Fruit fly (Drosophila melanogaster) whole organism, adult: ENCODE results near the gene Gr64e.

Experiments
- CG11617 ChIP-seq: fragments of 200-800 bp; sonication (Bioruptor generic); optimal IDR thresholded peaks from 2 replicates; lab custom pipeline; 2017; ENCODE audit warnings: mild to moderate bottlenecking, missing biosample characterization, missing genetic modification reagents, missing genetic modification characterization
- CG12768 ChIP-seq: fragments of 200-800 bp; sonication (Bioruptor generic); optimal IDR thresholded peaks from 2 replicates; lab custom pipeline; 2017; ENCODE audit warnings: missing biosample characterization, missing genetic modification characterization, mild to moderate bottlenecking, moderate library complexity, missing genetic modification reagents
- CG14711 ChIP-seq: fragments of 200-800 bp; sonication (Bioruptor generic); optimal IDR thresholded peaks from 2 replicates; lab custom pipeline; 2018; ENCODE audit warnings: missing biosample characterization, mild to moderate bottlenecking, missing genetic modification characterization, moderate library complexity
- CG1620 ChIP-seq: fragments of 200-800 bp; sonication (Bioruptor generic); optimal IDR thresholded peaks from 2 replicates; lab custom pipeline; 2016; ENCODE audit warnings: missing biosample characterization, missing genetic modification characterization
- CG33017 ChIP-seq: fragments of 200-800 bp; sonication (Bioruptor generic); optimal IDR thresholded peaks from 2 replicates; lab custom pipeline; 2018; ENCODE audit warnings: missing biosample characterization, mild to moderate bottlenecking, missing genetic modification characterization, moderate library complexity
- CG5204 ChIP-seq: fragments of 200-800 bp; sonication (Bioruptor generic); optimal IDR thresholded peaks from 2 replicates; lab custom pipeline; 2016; ENCODE audit warnings: missing biosample characterization, missing genetic modification characterization
- CG7045 ChIP-seq: fragments of 200-800 bp; sonication (Bioruptor generic); optimal IDR thresholded peaks from 2 replicates; lab custom pipeline; 2017; ENCODE audit warnings: missing biosample characterization, mild to moderate bottlenecking, missing genetic modification characterization
- CG7101 ChIP-seq: fragments of 200-800 bp; sonication (Bioruptor generic); optimal IDR thresholded peaks from 2 replicates; lab custom pipeline; 2018; ENCODE audit warnings: missing biosample characterization, mild to moderate bottlenecking, missing genetic modification characterization, moderate library complexity
- Clk ChIP-seq: fragments of 200-800 bp; sonication (Bioruptor generic); optimal IDR thresholded peaks from 2 replicates; lab custom pipeline; 2017; ENCODE audit warnings: missing biosample characterization, missing genetic modification characterization
- Crg-1 ChIP-seq: fragments of 200-800 bp; sonication (Bioruptor generic); optimal IDR thresholded peaks from 2 replicates; lab custom pipeline; 2016; ENCODE audit warnings: missing biosample characterization, missing genetic modification characterization
- Hr96 ChIP-seq: fragments of 200-800 bp; sonication (Bioruptor generic); optimal IDR thresholded peaks from 2 replicates; lab custom pipeline; 2016; ENCODE audit warnings: missing biosample characterization, missing genetic modification characterization
- Mnt ChIP-seq: fragments of 200-800 bp; sonication (Bioruptor generic); optimal IDR thresholded peaks from 2 replicates; lab custom pipeline; 2016; ENCODE audit warnings: missing biosample characterization, mild to moderate bottlenecking, missing genetic modification characterization
- bab1 ChIP-seq: fragments of 200-800 bp; sonication (Bioruptor generic); optimal IDR thresholded peaks from 3 replicates; lab custom pipeline; 2019; ENCODE audit warnings: missing biosample characterization, mild to moderate bottlenecking, missing genetic modification characterization, moderate library complexity
- cic ChIP-seq: fragments of 200-800 bp; sonication (Bioruptor generic); optimal IDR thresholded peaks from 2 replicates; lab custom pipeline; 2017; ENCODE audit warnings: missing biosample characterization, mild to moderate bottlenecking, missing genetic modification characterization, moderate library complexity
- cnc ChIP-seq, 2 experiments: fragments of >200 bp; optimal IDR thresholded peaks; 2 replicates each; lab custom pipeline; 2017
- kay ChIP-seq: fragments of 200-800 bp; sonication (Bioruptor generic); peaks from one replicate; lab custom pipeline; 2016; ENCODE audit warnings: missing biosample characterization, missing genetic modification characterization, borderline replicate concordance
- ovo ChIP-seq: fragments of 200-800 bp; sonication (Bioruptor generic); optimal IDR thresholded peaks from 2 replicates; lab custom pipeline; 2016; ENCODE audit warnings: missing biosample characterization, missing genetic modification characterization
- pad ChIP-seq: fragments of 200-800 bp; sonication (Bioruptor generic); optimal IDR thresholded peaks from 3 replicates; lab custom pipeline; 2017; ENCODE audit warnings: missing biosample characterization, missing genetic modification characterization, mild to moderate bottlenecking, moderate library complexity, missing genetic modification reagents
- tj ChIP-seq: fragments of 200-800 bp; sonication (Bioruptor generic); optimal IDR thresholded peaks from 3 replicates; lab custom pipeline; 2017; ENCODE audit warnings: missing biosample characterization, mild to moderate bottlenecking, missing genetic modification characterization, moderate library complexity
- toe ChIP-seq: fragments of 200-800 bp; sonication (Bioruptor generic); optimal IDR thresholded peaks from 2 replicates; lab custom pipeline; 2016; ENCODE audit warnings: missing biosample characterization, missing genetic modification characterization

Gene Gr64e

DNA sequence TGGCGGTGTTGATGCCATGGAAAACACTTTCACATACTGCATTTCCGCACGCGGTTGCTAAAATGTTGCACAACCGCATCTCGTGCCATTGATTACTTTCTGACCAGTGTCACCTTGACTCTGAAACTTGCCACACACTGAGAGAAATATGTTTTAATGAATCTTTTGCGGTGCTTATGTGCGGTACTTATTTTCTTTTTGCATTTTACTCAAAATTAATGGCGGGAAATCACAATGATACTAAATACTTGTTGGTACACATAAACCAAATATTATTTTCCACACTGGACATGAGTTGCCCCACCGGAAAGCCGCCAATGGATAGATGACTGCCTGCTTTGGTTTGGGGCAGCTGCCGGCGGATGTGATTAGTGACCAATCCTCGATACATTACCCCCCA is 24.9 kb downstream of the Gr64e start:
- no peak for TF ChIP-seq tj (GFP tag; lab: Kevin White, UChicago)
- TF ChIP-seq kay (GFP tag; lab: Kevin White, UChicago), result no peak
- TF ChIP-seq Clk (GFP tag; lab: Kevin White, UChicago), result no peak
- no peak for TF ChIP-seq bab1 (GFP tag; lab: Kevin White, UChicago)
- no peak for TF ChIP-seq Hr96 (GFP tag; lab: Kevin White, UChicago)
- TF ChIP-seq CG11617 (GFP tag; lab: Kevin White, UChicago), result no peak
- TF ChIP-seq CG14711, result no peak

DNA sequence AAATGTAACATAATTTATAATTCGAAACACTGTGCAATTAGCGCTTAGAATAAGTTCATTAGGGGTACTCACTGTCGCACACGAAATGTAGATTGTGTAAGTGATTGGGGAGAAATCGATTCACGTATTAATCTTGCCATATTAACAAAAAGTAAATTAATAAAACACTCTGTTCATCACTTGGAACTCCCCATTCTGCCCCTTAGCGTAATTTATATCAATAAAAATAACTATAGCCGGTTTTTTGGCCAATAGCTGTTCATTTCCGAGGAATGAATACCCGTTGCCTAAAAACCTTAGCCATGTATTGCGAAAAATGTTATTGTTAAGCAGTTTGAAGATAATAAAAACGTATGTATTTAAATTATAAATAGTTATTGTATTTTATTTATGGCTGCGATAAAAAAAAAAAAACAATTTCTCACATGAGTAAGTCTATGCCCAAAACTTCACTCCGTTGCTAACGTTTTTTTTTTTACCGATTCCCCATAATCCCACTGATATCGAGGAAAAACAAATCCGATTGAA is 27.4 kb downstream of the Gr64e start, which contains the start of gene Ugt305A1:
Ugt305A1 (plus strand) TSS at position 478 of the 528 bp plus-strand sequence.
- TF ChIP-seq CG1620 (GFP tag; lab: Kevin White, UChicago) (no peak), CG5204 (GFP tag; lab: Kevin White, UChicago) (peak; percentile 30), CG7101 (tag; lab: Kevin White, UChicago) (peak; percentile 6)

DNA sequence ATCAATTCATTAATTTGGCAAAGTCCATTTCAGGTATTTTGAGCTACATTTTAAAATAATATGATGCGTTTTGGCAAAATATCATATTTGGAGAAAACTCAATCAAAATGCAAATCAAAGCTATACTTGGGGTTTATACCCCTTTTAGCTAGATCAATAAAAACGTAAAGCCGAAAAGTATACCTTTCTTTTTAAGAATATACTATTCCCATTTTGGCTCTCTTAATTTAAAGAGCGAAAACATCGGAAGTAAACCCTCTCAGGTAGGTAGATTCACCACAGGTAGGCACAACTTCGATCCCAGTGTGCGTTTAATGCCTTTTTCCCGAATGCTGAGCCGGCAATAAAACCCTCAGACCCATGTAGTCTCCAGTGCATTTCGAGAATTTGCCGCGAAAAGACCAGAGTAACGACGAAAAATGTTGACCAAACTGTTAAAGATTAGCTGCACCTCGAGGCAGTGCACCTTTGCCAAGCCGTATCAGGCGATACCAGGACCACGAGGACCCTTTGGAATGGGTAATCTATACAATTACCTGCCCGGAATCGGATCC is 30.1 kb downstream of the Gr64e start, which contains the start of gene dib:
dib (plus strand) TSS at position 372 of the 554 bp plus-strand sequence.
- TF ChIP-seq CG7045 (GFP tag; lab: Kevin White, UChicago), result no peak
- peak; percentile 91 for TF ChIP-seq tj (GFP tag; lab: Kevin White, UChicago)
- TF ChIP-seq cnc (optimal IDR thresholded peaks at IDR 0.05; lab: Kevin White, UChicago), result no peak
- TF ChIP-seq pad (GFP tag; lab: Kevin White, UChicago), result peak; percentile 73
- no peak for TF ChIP-seq CG14711
- TF ChIP-seq Hr96 (GFP tag; lab: Kevin White, UChicago), result no peak
- TF ChIP-seq CG7101 (tag; lab: Kevin White, UChicago), result no peak
- TF ChIP-seq bab1 (GFP tag; lab: Kevin White, UChicago), result peak; percentile 47
- TF ChIP-seq Crg-1, result no peak
- no peak for TF ChIP-seq cic (GFP tag; lab: Kevin White, UChicago)
- TF ChIP-seq Clk (GFP tag; lab: Kevin White, UChicago), result no peak
- TF ChIP-seq toe, result no peak
- TF ChIP-seq CG33017 (tag; lab: Kevin White, UChicago), result no peak

DNA sequence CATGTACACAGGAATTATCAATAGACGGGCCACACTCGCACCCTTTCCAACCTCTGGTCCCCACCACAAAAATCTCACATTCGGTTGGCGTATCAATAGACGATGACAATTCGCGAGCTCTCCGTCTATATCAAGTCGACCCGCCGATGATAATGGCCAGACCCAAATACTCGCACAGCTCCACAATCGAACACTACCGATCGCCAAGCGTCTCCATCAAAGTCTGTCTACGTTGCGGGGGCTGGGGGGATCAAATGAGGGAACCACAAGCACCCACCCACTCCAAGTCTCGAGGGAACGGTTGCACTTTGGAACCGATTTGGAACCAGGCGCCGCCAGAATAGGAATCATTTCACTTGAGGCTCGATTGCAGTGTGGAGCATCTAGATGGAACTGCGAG is 36.4 kb downstream of the Gr64e start:
- no peak for TF ChIP-seq CG33017 (tag; lab: Kevin White, UChicago)
- TF ChIP-seq pad (GFP tag; lab: Kevin White, UChicago), result no peak
- TF ChIP-seq cic (GFP tag; lab: Kevin White, UChicago), result peak; percentile 88
- TF ChIP-seq CG11617 (GFP tag; lab: Kevin White, UChicago), result no peak
- no peak for TF ChIP-seq ovo (GFP tag; lab: Kevin White, UChicago)
- peak; percentile 26 for TF ChIP-seq Hr96 (GFP tag; lab: Kevin White, UChicago)
- TF ChIP-seq CG12768 (GFP tag; lab: Kevin White, UChicago), result peak; percentile 83
- TF ChIP-seq CG7101 (tag; lab: Kevin White, UChicago), result no peak
- no peak for TF ChIP-seq tj (GFP tag; lab: Kevin White, UChicago)
- peak; percentile 0 for TF ChIP-seq toe
- TF ChIP-seq Mnt (GFP tag; lab: Kevin White, UChicago), result peak; percentile 61
- peak; percentile 82 for TF ChIP-seq kay (GFP tag; lab: Kevin White, UChicago)
- TF ChIP-seq CG5204 (GFP tag; lab: Kevin White, UChicago), result no peak
- no peak for TF ChIP-seq Clk (GFP tag; lab: Kevin White, UChicago)
- TF ChIP-seq bab1 (GFP tag; lab: Kevin White, UChicago), result no peak
- no peak for TF ChIP-seq CG14711
- no peak for TF ChIP-seq cnc (optimal IDR thresholded peaks at IDR 0.05; lab: Kevin White, UChicago)
- TF ChIP-seq CG1620 (GFP tag; lab: Kevin White, UChicago), result no peak
- no peak for TF ChIP-seq Crg-1
- TF ChIP-seq CG7045 (GFP tag; lab: Kevin White, UChicago), result no peak

- TF ChIP-seq cic (GFP tag; lab: Kevin White, UChicago) (no peak), ovo (GFP tag; lab: Kevin White, UChicago) (no peak), CG7045 (GFP tag; lab: Kevin White, UChicago) (no peak), CG14711 (peak; percentile 42), tj (GFP tag; lab: Kevin White, UChicago) (peak; percentile 83), kay (GFP tag; lab: Kevin White, UChicago) (peak; percentile 33)
These were observed 37.1 kb downstream of the Gr64e start, which contains the start of gene CG32259 for dm6 chr3L:4069069-4069468. Gene CG32259, plus strand, starts transcription at chr3L:4069369.

DNA sequence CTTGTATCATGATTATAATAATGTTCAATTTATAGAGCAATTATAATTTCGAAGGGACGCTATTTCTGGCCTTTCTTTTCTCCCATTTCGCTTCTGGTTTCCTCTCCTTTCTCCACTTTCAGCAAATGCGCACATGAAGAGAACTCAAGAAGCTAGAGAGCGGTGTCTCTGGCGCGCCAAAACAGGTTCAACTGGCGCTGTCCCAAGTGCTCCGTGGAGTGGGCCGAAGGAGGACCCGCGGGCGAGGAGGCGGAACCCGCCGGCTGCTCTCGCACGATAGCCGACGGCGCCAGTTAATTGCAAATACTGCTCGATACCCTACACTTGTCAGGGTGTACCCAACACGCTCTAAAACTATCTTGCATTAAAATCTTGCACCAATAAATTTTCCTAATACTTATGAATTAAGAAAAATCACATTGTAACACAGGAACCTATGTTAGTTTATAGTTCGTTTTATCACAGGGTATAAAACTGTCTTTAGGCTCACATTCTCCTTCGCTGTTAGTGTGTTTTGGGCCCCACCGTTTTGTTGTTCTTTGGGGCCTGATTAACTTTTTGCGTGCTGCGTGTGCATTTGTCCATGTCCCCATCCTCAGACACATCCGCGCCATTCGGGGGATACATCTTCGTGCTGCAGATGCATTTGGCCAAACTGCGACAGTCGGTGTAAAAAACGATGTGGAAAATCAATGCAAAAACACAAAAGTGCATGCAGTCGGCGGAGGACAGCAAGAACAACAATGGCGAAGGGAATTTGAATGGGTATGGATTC is 38.5 kb downstream of the Gr64e start:
- TF ChIP-seq Crg-1 (no peak), bab1 (GFP tag; lab: Kevin White, UChicago) (peak; percentile 47), pad (GFP tag; lab: Kevin White, UChicago) (no peak), tj (GFP tag; lab: Kevin White, UChicago) (peak; percentile 17), Clk (GFP tag; lab: Kevin White, UChicago) (no peak), CG7101 (tag; lab: Kevin White, UChicago) (peak; percentile 82), CG12768 (GFP tag; lab: Kevin White, UChicago) (peak; percentile 74), CG33017 (tag; lab: Kevin White, UChicago) (peak; percentile 81), cic (GFP tag; lab: Kevin White, UChicago) (peak; percentile 1), cnc (optimal IDR thresholded peaks at IDR 0.05; lab: Kevin White, UChicago) (no peak), CG11617 (GFP tag; lab: Kevin White, UChicago) (no peak), CG7045 (GFP tag; lab: Kevin White, UChicago) (no peak), kay (GFP tag; lab: Kevin White, UChicago) (peak; percentile 26), toe (no peak), CG5204 (GFP tag; lab: Kevin White, UChicago) (no peak), ovo (GFP tag; lab: Kevin White, UChicago) (no peak), CG1620 (GFP tag; lab: Kevin White, UChicago) (no peak), CG14711 (peak; percentile 76), Hr96 (GFP tag; lab: Kevin White, UChicago) (peak; percentile 19), Mnt (GFP tag; lab: Kevin White, UChicago) (no peak)
